Worm (Caenorhabditis elegans) whole organism, early embryonic: ENCODE data around the gene T05G5.1.

ENCODE experiments used
- B0310.2 ChIP-seq: sonication (generic microtip); optimal IDR thresholded peaks from 2 replicates; lab custom pipeline; 2016; ENCODE audit warnings: mild to moderate bottlenecking, missing genetic modification characterization, missing compliant biosample characterization
- F13C5.2 ChIP-seq: sonication (generic microtip); optimal IDR thresholded peaks from 2 replicates; lab custom pipeline; 2017; ENCODE audit warnings: mild to moderate bottlenecking, missing genetic modification characterization, inconsistent platforms, missing compliant biosample characterization
- aly-1 ChIP-seq: sonication (generic microtip); optimal IDR thresholded peaks from 2 replicates; lab custom pipeline; 2016; ENCODE audit warnings: missing genetic modification characterization, missing compliant biosample characterization
- ama-1 ChIP-seq: fragments of 150-350 bp; optimal IDR thresholded peaks from 2 replicates; lab custom pipeline; 2014
- ceh-13 ChIP-seq: fragments of 200-800 bp; sonication (Bioruptor generic); optimal IDR thresholded peaks from 2 replicates; lab custom pipeline; 2018; ENCODE audit warnings: mild to moderate bottlenecking, missing genetic modification characterization, missing compliant biosample characterization
- ceh-36 ChIP-seq: sonication (generic microtip); optimal IDR thresholded peaks from 2 replicates; lab custom pipeline; 2016; ENCODE audit warnings: missing genetic modification characterization, inconsistent platforms, missing compliant biosample characterization
- ets-7 ChIP-seq: sonication (generic microtip); optimal IDR thresholded peaks from 2 replicates; lab custom pipeline; 2016; ENCODE audit warnings: missing genotype, missing genetic modification characterization, missing compliant biosample characterization
- flt-1 ChIP-seq: fragments of 200-800 bp; sonication (Bioruptor generic); IDR thresholded peaks from 2 replicates; pipeline ENCODE4 v1.3.6; 2022; ENCODE audit warnings: missing genetic modification characterization, missing compliant biosample characterization
- hmbx-1 ChIP-seq: sonication (generic microtip); optimal IDR thresholded peaks from 2 replicates; lab custom pipeline; 2016; ENCODE audit warnings: mild to moderate bottlenecking, missing genetic modification characterization, missing compliant biosample characterization
- hmg-4 ChIP-seq: fragments of 200-800 bp; sonication (Bioruptor generic); optimal IDR thresholded peaks from 2 replicates; lab custom pipeline; 2018; ENCODE audit warnings: mild to moderate bottlenecking, missing genetic modification characterization, missing compliant biosample characterization
- hnd-1 ChIP-seq: sonication (generic microtip); optimal IDR thresholded peaks from 2 replicates; lab custom pipeline; 2016; ENCODE audit warnings: missing genetic modification characterization, missing compliant biosample characterization
- pes-1 ChIP-seq: fragments of 200-800 bp; sonication (Bioruptor generic); IDR thresholded peaks from 2 replicates; pipeline ENCODE4 v1.3.6; 2022; ENCODE audit warnings: missing genetic modification reagents, missing genetic modification characterization, missing compliant biosample characterization
- scrt-1 ChIP-seq: fragments of 200-800 bp; sonication (Bioruptor generic); IDR thresholded peaks from 2 replicates; pipeline ENCODE4 v1.3.6; 2022; ENCODE audit warnings: missing genetic modification characterization, missing compliant biosample characterization
- sea-1 ChIP-seq: fragments of 200-800 bp; sonication (Bioruptor generic); conservative IDR thresholded peaks from 2 replicates; pipeline ENCODE4 v1.3.6; 2022; ENCODE audit warnings: missing genetic modification characterization, missing compliant biosample characterization
- tbx-11 ChIP-seq: fragments of 200-800 bp; sonication (Bioruptor generic); IDR thresholded peaks from 2 replicates; pipeline ENCODE4 v1.3.6; 2022; ENCODE audit warnings: missing genetic modification characterization, missing compliant biosample characterization
- tbx-37 ChIP-seq: fragments of 200-800 bp; sonication (Bioruptor generic); conservative IDR thresholded peaks from 2 replicates; pipeline ENCODE4 v1.3.6; 2022; ENCODE audit warnings: missing genetic modification reagents, missing genetic modification characterization, missing compliant biosample characterization
- tra-4 ChIP-seq: sonication (generic microtip); optimal IDR thresholded peaks from 2 replicates; lab custom pipeline; 2017; ENCODE audit warnings: missing genetic modification characterization, missing compliant biosample characterization

Gene T05G5.1

DNA sequence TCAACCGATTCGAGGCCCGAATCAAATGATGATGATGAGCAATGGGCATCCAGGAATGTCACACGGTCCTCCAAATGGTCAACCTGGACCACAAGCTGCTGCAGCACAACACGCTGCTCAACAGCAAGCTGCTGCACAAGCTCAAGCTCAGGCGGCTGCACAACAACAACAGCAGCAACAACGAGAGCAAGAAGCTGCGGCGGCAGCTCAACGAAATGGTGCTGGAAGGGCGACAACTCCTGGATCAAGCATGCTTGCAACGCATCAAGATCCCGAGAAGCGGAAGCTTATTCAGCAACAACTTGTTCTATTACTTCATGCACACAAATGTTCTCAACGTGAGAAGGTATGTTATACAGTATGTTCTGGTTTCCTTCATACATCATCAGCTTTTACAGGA is 24.9 kb upstream of the T05G5.1 start:
- TF ChIP-seq ets-7 (tag; lab: Kevin White, UChicago), result no peak
- no peak for TF ChIP-seq ceh-13 (GFP tag; lab: Kevin White, UChicago)
- TF ChIP-seq sea-1, result no peak
- TF ChIP-seq hmg-4 (GFP tag; lab: Kevin White, UChicago), result no peak
- TF ChIP-seq hnd-1 (tag; lab: Kevin White, UChicago), result no peak
- TF ChIP-seq hmbx-1 (tag; lab: Kevin White, UChicago), result no peak

DNA sequence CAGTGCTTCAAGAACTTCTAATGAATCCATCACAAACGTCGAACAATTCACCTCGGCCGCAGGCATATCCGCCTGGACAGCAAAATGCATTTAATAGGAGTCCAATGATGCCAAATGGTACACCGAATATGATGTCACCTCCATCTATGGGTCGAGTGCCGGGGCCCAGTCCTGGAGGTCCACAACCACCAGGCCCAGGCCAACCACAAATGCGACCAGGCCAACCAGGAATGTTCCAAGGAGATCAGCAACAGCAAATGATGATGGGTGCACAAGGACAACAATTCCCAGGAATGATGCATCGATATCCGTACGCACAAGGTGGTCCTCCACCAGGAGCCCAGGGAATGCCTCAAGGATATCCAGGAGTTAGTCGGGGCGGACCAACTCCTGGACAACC is 24.0 kb upstream of the T05G5.1 start:
- TF ChIP-seq ets-7 (tag; lab: Kevin White, UChicago) (no peak), tra-4 (tag; lab: Kevin White, UChicago) (no peak), hnd-1 (tag; lab: Kevin White, UChicago) (no peak), scrt-1 (GFP tag; lab: Robert Waterston, UW) (no peak), hmbx-1 (tag; lab: Kevin White, UChicago) (no peak), tbx-37 (GFP tag; lab: Robert Waterston, UW) (no peak), ceh-13 (GFP tag; lab: Kevin White, UChicago) (no peak), ama-1 (lab: Kevin White, UChicago) (no peak), hmg-4 (GFP tag; lab: Kevin White, UChicago) (no peak), pes-1 (GFP tag; lab: Robert Waterston, UW) (no peak), ceh-36 (tag; lab: Kevin White, UChicago) (no peak), F13C5.2 (no peak)

DNA sequence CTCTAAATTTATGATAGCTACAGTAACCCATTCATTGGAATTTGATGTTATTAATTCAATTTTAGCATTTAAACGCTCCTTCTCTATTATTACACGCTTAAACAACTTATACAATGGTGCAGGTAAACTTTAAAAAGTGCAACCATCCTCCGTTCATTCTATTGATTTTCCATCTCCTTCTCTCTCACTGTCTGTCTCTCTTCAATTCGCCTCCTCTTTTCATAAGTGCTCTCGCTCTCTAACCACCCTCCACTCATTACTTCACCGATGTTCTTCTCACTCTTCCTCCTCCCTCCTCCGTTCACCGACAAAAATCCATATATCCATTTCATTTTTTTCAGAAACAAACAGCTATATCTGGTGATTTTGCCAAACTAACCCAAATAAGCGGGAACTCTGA is 23.0 kb upstream of the T05G5.1 start, which contains the start of gene cbp-1:
TSS of gene cbp-1 (plus strand) at position 335 of the 400 bp plus-strand sequence.
- no peak for TF ChIP-seq flt-1 (GFP tag; lab: Robert Waterston, UW)
- TF ChIP-seq F13C5.2, result no peak
- no peak for TF ChIP-seq tbx-11 (GFP tag; lab: Robert Waterston, UW)
- no peak for TF ChIP-seq ceh-13 (GFP tag; lab: Kevin White, UChicago)
- TF ChIP-seq tra-4 (tag; lab: Kevin White, UChicago), result no peak
- no peak for TF ChIP-seq ama-1 (lab: Kevin White, UChicago)

DNA sequence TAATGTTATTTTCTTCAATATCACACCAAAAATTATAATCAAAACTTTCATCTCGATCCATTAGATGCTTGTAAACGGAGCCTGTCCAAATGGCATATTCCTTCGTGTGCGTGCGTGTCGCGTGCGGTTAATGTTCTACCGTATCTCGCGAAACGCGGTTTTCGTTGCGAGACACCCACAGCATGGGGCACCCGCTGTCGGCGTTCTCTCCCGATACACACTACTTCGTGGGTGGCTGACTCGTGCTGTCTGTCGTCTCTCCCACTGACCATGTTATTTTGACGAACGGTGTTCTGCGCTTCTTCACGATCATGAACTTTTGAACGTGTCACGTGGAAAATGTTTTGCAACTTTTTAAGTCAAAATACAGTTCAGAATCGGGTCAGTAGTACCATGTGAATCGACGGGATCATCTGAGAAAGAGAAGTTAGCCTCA is 22.3 kb upstream of the T05G5.1 start:
- TF ChIP-seq ceh-13 (GFP tag; lab: Kevin White, UChicago) (peak; percentile 54), tbx-11 (GFP tag; lab: Robert Waterston, UW) (peak; percentile 83), ets-7 (tag; lab: Kevin White, UChicago) (no peak), flt-1 (GFP tag; lab: Robert Waterston, UW) (peak; percentile 89), tbx-37 (GFP tag; lab: Robert Waterston, UW) (peak; percentile 80; the same call in 1 of the 2 replicates), scrt-1 (GFP tag; lab: Robert Waterston, UW) (peak; percentile 81), pes-1 (GFP tag; lab: Robert Waterston, UW) (peak; percentile 82), hmbx-1 (tag; lab: Kevin White, UChicago) (peak; percentile 81), F13C5.2 (peak; percentile 96), ceh-36 (tag; lab: Kevin White, UChicago) (peak; percentile 87), hnd-1 (tag; lab: Kevin White, UChicago) (peak; percentile 26), tra-4 (tag; lab: Kevin White, UChicago) (peak; percentile 97), B0310.2 (peak; percentile 91), hmg-4 (GFP tag; lab: Kevin White, UChicago) (peak; percentile 89), ama-1 (lab: Kevin White, UChicago) (peak; percentile 98), aly-1 (tag; lab: Kevin White, UChicago) (peak; percentile 40), sea-1 (peak; percentile 96)

DNA sequence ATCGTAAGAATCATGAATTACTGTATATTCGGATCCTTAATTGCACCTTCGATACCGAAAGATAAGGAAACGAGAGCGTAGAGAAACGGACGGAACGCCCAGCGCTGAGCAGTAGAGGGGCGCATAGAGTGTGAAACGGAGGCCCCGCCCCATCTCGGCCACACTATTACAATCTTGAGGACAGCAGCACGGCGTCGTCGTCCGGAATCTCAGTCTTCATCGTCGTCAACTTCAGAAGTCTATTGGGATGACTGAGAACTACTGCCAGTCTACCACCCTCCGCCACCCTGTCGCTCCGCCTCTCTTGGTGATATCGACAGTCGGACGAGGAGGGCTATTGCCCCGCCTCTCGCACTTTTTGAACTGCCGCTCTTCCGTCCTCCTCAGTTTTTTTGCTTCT is 21.6 kb upstream of the T05G5.1 start:
- TF ChIP-seq sea-1 (0 out of 2 replicates have a peak, but pooled peaks have one; percentile 36), B0310.2 (no peak), flt-1 (GFP tag; lab: Robert Waterston, UW) (no peak)

DNA sequence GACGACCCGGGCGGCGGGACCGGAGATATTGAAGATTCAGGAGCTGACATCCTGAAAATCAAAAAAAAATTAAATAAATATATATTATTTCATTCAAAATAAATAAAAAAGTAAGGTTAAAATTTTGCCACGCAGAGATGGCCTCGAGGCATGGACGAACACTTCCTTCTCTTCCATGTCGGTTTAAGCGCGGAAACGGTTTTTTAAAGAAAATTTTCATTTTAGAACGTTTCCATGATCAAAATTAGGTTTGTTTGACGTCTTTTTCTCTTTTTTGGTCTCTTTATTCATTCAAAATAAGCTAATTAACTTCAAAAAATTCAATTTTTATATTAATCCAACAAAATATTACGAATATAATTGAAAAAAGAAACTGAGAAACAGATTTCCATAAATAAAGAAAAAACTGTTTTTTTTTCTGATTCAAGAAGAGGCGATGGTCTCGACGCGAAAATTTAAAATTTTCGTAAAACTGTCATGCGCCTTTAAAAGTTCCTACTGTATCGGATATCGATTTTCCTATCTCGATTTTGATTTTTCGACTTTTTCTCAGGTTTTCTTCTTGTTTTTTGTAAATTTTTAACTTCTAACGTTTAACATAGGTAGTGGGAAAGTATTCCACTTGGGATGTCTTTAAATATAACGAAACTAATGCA is 19.1 kb upstream of the T05G5.1 start, which contains the start of gene gcc-2:
TSS of gene gcc-2 (minus strand) at position 51 of the 656 bp plus-strand sequence.
- TF ChIP-seq sea-1 (no peak), ama-1 (lab: Kevin White, UChicago) (no peak), ets-7 (tag; lab: Kevin White, UChicago) (no peak), flt-1 (GFP tag; lab: Robert Waterston, UW) (no peak), ceh-13 (GFP tag; lab: Kevin White, UChicago) (no peak), aly-1 (tag; lab: Kevin White, UChicago) (no peak), tbx-37 (GFP tag; lab: Robert Waterston, UW) (no peak), tra-4 (tag; lab: Kevin White, UChicago) (no peak), hmg-4 (GFP tag; lab: Kevin White, UChicago) (no peak), ceh-36 (tag; lab: Kevin White, UChicago) (no peak), F13C5.2 (no peak), scrt-1 (GFP tag; lab: Robert Waterston, UW) (no peak), pes-1 (GFP tag; lab: Robert Waterston, UW) (no peak), hnd-1 (tag; lab: Kevin White, UChicago) (no peak), B0310.2 (no peak), tbx-11 (GFP tag; lab: Robert Waterston, UW) (no peak), hmbx-1 (tag; lab: Kevin White, UChicago) (no peak)

DNA sequence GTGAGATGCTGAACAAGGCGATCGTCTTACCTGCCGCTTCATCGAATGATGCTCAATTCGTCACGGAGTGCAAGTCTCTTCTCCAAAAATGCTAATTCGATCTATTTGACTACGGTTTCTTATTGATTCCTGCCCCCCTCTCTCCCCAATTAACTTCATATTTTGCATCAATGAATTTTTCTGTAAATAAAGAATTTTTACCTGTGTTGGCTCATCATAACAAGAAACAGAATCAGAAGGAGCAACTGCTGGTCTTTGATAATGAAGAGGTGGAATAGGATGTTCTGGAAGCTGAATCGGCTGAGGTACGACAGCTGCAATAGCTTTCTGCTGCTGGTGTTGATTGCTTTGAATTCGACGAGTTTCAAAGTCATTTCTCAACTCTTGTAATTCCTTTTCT is 17.0 kb upstream of the T05G5.1 start:
- TF ChIP-seq pes-1 (GFP tag; lab: Robert Waterston, UW) (no peak), hmg-4 (GFP tag; lab: Kevin White, UChicago) (no peak), ets-7 (tag; lab: Kevin White, UChicago) (no peak), scrt-1 (GFP tag; lab: Robert Waterston, UW) (no peak), flt-1 (GFP tag; lab: Robert Waterston, UW) (no peak), tra-4 (tag; lab: Kevin White, UChicago) (no peak), tbx-37 (GFP tag; lab: Robert Waterston, UW) (no peak), sea-1 (no peak), F13C5.2 (no peak), ama-1 (lab: Kevin White, UChicago) (no peak), ceh-13 (GFP tag; lab: Kevin White, UChicago) (no peak), tbx-11 (GFP tag; lab: Robert Waterston, UW) (no peak), ceh-36 (tag; lab: Kevin White, UChicago) (no peak), hnd-1 (tag; lab: Kevin White, UChicago) (no peak), hmbx-1 (tag; lab: Kevin White, UChicago) (no peak), aly-1 (tag; lab: Kevin White, UChicago) (no peak), B0310.2 (no peak)
